Fruit fly (Drosophila melanogaster): Measurements from ENCODE around the gene CG32376.

dm6 chr3L:7583154-7583553 is 40.9 kb upstream of the CG32376 start, which contains the start of gene mmm:
- TF ChIP-seq fkh (GFP tag; optimal IDR thresholded peaks at IDR 0.05): no peak
- no peak for TF ChIP-seq CG32006 (GFP tag; optimal IDR thresholded peaks at IDR 0.05)
- TF ChIP-seq Hr4 (GFP tag; optimal IDR thresholded peaks at IDR 0.05): no peak

Measured in whole organism, prepupa.